Fruit fly (Drosophila melanogaster) whole organism, embryonic: ENCODE measurements around the gene CG31650.

Source experiments
- CG10147 ChIP-seq: fragments of 200-800 bp; sonication (Bioruptor generic); optimal IDR thresholded peaks from 2 replicates; lab custom pipeline; 2019; ENCODE audit warnings: missing biosample characterization, mild to moderate bottlenecking, missing genetic modification characterization, moderate library complexity
- CG11560 ChIP-seq: fragments of 200-800 bp; sonication (Bioruptor generic); IDR thresholded peaks from 3 replicates; pipeline ENCODE4 v1.3.6; 2022; ENCODE audit warnings: missing biosample characterization, missing genetic modification characterization
- CG11695 ChIP-seq: fragments of 200-800 bp; sonication (Bioruptor generic); IDR thresholded peaks from 3 replicates; pipeline ENCODE4 v1.3.6; 2022; ENCODE audit warnings: missing biosample characterization, missing genetic modification characterization
- CG12219 ChIP-seq: fragments of 200-800 bp; sonication (Bioruptor generic); optimal IDR thresholded peaks from 3 replicates; lab custom pipeline; 2018; ENCODE audit warnings: missing biosample characterization, mild to moderate bottlenecking, missing genetic modification characterization
- CG13424 ChIP-seq: fragments of 200-800 bp; sonication (Bioruptor generic); optimal IDR thresholded peaks from 2 replicates; lab custom pipeline; 2019; ENCODE audit warnings: missing biosample characterization, mild to moderate bottlenecking, missing genetic modification characterization, moderate library complexity
- CG13894 ChIP-seq: fragments of 200-800 bp; sonication (Bioruptor generic); optimal IDR thresholded peaks from 3 replicates; lab custom pipeline; 2018; ENCODE audit warnings: missing biosample characterization, mild to moderate bottlenecking, missing genetic modification characterization, moderate library complexity
- CG14710 ChIP-seq: fragments of 200-800 bp; sonication (Bioruptor generic); optimal IDR thresholded peaks from 3 replicates; lab custom pipeline; 2019; ENCODE audit warnings: missing biosample characterization, mild to moderate bottlenecking, missing genetic modification characterization, moderate library complexity
- CG2678 ChIP-seq: fragments of 200-800 bp; sonication (Bioruptor generic); optimal IDR thresholded peaks from 3 replicates; lab custom pipeline; 2019; ENCODE audit warnings: missing biosample characterization, mild to moderate bottlenecking, missing genetic modification characterization, moderate library complexity
- CG30431 ChIP-seq: fragments of 200-800 bp; sonication (Bioruptor generic); optimal IDR thresholded peaks from 2 replicates; lab custom pipeline; 2017; ENCODE audit warnings: missing biosample characterization, missing genetic modification characterization
- CG4328 ChIP-seq: fragments of 200-800 bp; sonication (Bioruptor generic); optimal IDR thresholded peaks from 3 replicates; lab custom pipeline; 2017; ENCODE audit warnings: missing biosample characterization, missing genetic modification reagents, missing genetic modification characterization
- CG43689 ChIP-seq: fragments of 200-800 bp; sonication (Bioruptor generic); IDR thresholded peaks from 2 replicates; pipeline ENCODE4 v1.3.6; 2022; ENCODE audit warnings: missing biosample characterization, missing genetic modification characterization
- CG4424 ChIP-seq: fragments of 200-800 bp; sonication (Bioruptor generic); optimal IDR thresholded peaks from 3 replicates; lab custom pipeline; 2016; ENCODE audit warnings: missing biosample characterization, missing genetic modification characterization
- CG8281 ChIP-seq: fragments of 200-800 bp; sonication (Bioruptor generic); optimal IDR thresholded peaks from 2 replicates; lab custom pipeline; 2018; ENCODE audit warnings: missing biosample characterization, mild to moderate bottlenecking, missing genetic modification characterization, moderate library complexity
- CG9876 ChIP-seq: fragments of 200-800 bp; sonication (Bioruptor generic); optimal IDR thresholded peaks from 2 replicates; lab custom pipeline; 2016; ENCODE audit warnings: missing biosample characterization, missing genetic modification characterization
- CoRest ChIP-seq: fragments of 200-800 bp; sonication (Bioruptor generic); optimal IDR thresholded peaks from 3 replicates; lab custom pipeline; 2018; ENCODE audit warnings: missing biosample characterization, mild to moderate bottlenecking, missing genetic modification characterization, moderate library complexity
- D ChIP-seq, 2 experiments: fragments of 200-800 bp in 1 of 2; fragments of >200 bp in 1 of 2; sonication (Bioruptor generic) in 1 of 2; optimal IDR thresholded peaks; 2 replicates in 1 of 2; 3 replicates in 1 of 2; lab custom pipeline; 2017; ENCODE audit warnings: mild to moderate bottlenecking in 1 of 2, missing biosample characterization in 1 of 2, missing genetic modification characterization in 1 of 2, missing genetic modification reagents in 1 of 2
- Dll ChIP-seq: fragments of 200-800 bp; sonication (Bioruptor generic); IDR thresholded peaks from 4 replicates; pipeline ENCODE4 v1.3.6; 2022; ENCODE audit warnings: missing biosample characterization, missing genetic modification characterization; ENCODE audit not compliant: partially characterized antibody
- Doc3 ChIP-seq: fragments of 200-800 bp; sonication (Bioruptor generic); IDR thresholded peaks from 3 replicates; pipeline ENCODE4 v1.3.6; 2022; ENCODE audit warnings: missing biosample characterization, missing genetic modification characterization; ENCODE audit not compliant: partially characterized antibody
- Fer1 ChIP-seq: fragments of 200-800 bp; sonication (Bioruptor generic); optimal IDR thresholded peaks from 2 replicates; lab custom pipeline; 2017; ENCODE audit warnings: missing biosample characterization, mild to moderate bottlenecking, missing genetic modification characterization
- Ptx1 ChIP-seq: fragments of 200-800 bp; sonication (Bioruptor generic); IDR thresholded peaks from 2 replicates; pipeline ENCODE4 v1.3.6; 2022; ENCODE audit warnings: missing biosample characterization, missing genetic modification characterization
- Sry-δ ChIP-seq: fragments of 200-800 bp; sonication (Bioruptor generic); optimal IDR thresholded peaks from 2 replicates; lab custom pipeline; 2016; ENCODE audit warnings: missing biosample characterization, missing genetic modification characterization
- Xrp1 ChIP-seq: fragments of 200-800 bp; sonication (Bioruptor generic); IDR thresholded peaks from 2 replicates; pipeline ENCODE4 v1.3.6; 2022; ENCODE audit warnings: missing biosample characterization, missing genetic modification characterization
- ap ChIP-seq: fragments of 200-800 bp; sonication (Bioruptor generic); IDR thresholded peaks from 2 replicates; pipeline ENCODE4 v1.3.6; 2022; ENCODE audit warnings: missing biosample characterization, missing genetic modification characterization
- cato ChIP-seq: fragments of 200-800 bp; sonication (Bioruptor generic); optimal IDR thresholded peaks from 2 replicates; lab custom pipeline; 2016; ENCODE audit warnings: missing biosample characterization, missing genetic modification characterization, borderline replicate concordance
- chn ChIP-seq: fragments of 200-800 bp; sonication (Bioruptor generic); optimal IDR thresholded peaks from 2 replicates; lab custom pipeline; 2016; ENCODE audit warnings: missing biosample characterization, missing genetic modification characterization
- corto ChIP-seq: fragments of 200-800 bp; sonication (Bioruptor generic); optimal IDR thresholded peaks from 2 replicates; lab custom pipeline; 2016; ENCODE audit warnings: missing biosample characterization, mild to moderate bottlenecking, missing genetic modification characterization, moderate library complexity
- dan ChIP-seq: fragments of 200-800 bp; sonication (Bioruptor generic); IDR thresholded peaks from 2 replicates; pipeline ENCODE4 v1.3.6; 2022; ENCODE audit warnings: missing biosample characterization, missing genetic modification characterization
- dmrt99B ChIP-seq: fragments of 200-800 bp; sonication (Bioruptor generic); optimal IDR thresholded peaks from 2 replicates; lab custom pipeline; 2018; ENCODE audit warnings: missing biosample characterization, mild to moderate bottlenecking, missing genetic modification characterization, moderate library complexity
- ems ChIP-seq: fragments of 200-800 bp; sonication (Bioruptor generic); optimal IDR thresholded peaks from 3 replicates; lab custom pipeline; 2016; ENCODE audit warnings: missing biosample characterization, missing genetic modification characterization
- esg ChIP-seq: fragments of 200-800 bp; sonication (Bioruptor generic); conservative IDR thresholded peaks from 2 replicates; pipeline ENCODE4 v1.3.6; 2022; ENCODE audit warnings: missing biosample characterization, missing genetic modification characterization
- eve ChIP-seq, 2 experiments: fragments of >200 bp; optimal IDR thresholded peaks; 2 replicates each; lab custom pipeline; 2017; ENCODE audit warnings: missing biosample characterization in 2 of 2, missing genetic modification characterization in 2 of 2
- gcm2 ChIP-seq: fragments of 200-800 bp; sonication (Bioruptor generic); optimal IDR thresholded peaks from 2 replicates; lab custom pipeline; 2016; ENCODE audit warnings: missing biosample characterization, missing genetic modification characterization
- grn ChIP-seq: fragments of 200-800 bp; sonication (Bioruptor generic); optimal IDR thresholded peaks from 3 replicates; lab custom pipeline; 2017; ENCODE audit warnings: missing biosample characterization, missing genetic modification characterization
- h ChIP-seq: fragments of >200 bp; optimal IDR thresholded peaks from 2 replicates; lab custom pipeline; 2017
- lab ChIP-seq: fragments of 200-800 bp; sonication (Bioruptor generic); optimal IDR thresholded peaks from 3 replicates; lab custom pipeline; 2017; ENCODE audit warnings: missing biosample characterization, missing genetic modification characterization, mild to moderate bottlenecking, moderate library complexity, missing genetic modification reagents
- nau ChIP-seq: fragments of 200-800 bp; sonication (Bioruptor generic); optimal IDR thresholded peaks from 3 replicates; lab custom pipeline; 2017; ENCODE audit warnings: missing biosample characterization, mild to moderate bottlenecking, missing genetic modification characterization, missing genetic modification reagents
- org-1 ChIP-seq: fragments of 200-800 bp; sonication (Bioruptor generic); optimal IDR thresholded peaks from 2 replicates; lab custom pipeline; 2017; ENCODE audit warnings: missing biosample characterization, missing genetic modification characterization
- p53 ChIP-seq: fragments of 200-800 bp; sonication (Bioruptor generic); optimal IDR thresholded peaks from 2 replicates; lab custom pipeline; 2016; ENCODE audit warnings: missing biosample characterization, missing genetic modification characterization
- phol ChIP-seq: fragments of 200-800 bp; sonication (Bioruptor generic); optimal IDR thresholded peaks from 3 replicates; lab custom pipeline; 2018; ENCODE audit warnings: missing biosample characterization, mild to moderate bottlenecking, missing genetic modification characterization, moderate library complexity
- psq ChIP-seq: fragments of 200-800 bp; sonication (Bioruptor generic); optimal IDR thresholded peaks from 2 replicates; lab custom pipeline; 2017; ENCODE audit warnings: missing biosample characterization, missing genetic modification characterization
- rib ChIP-seq: fragments of 200-800 bp; sonication (Bioruptor generic); IDR thresholded peaks from 2 replicates; pipeline ENCODE4 v1.3.6; 2022; ENCODE audit warnings: missing biosample characterization, missing genetic modification characterization
- tap ChIP-seq: fragments of 200-800 bp; optimal IDR thresholded peaks from 3 replicates; lab custom pipeline; 2019; ENCODE audit warnings: missing biosample characterization, mild to moderate bottlenecking, missing genetic modification characterization, moderate library complexity
- ttk ChIP-seq: fragments of 200-800 bp; sonication (Bioruptor generic); IDR thresholded peaks from 2 replicates; pipeline ENCODE4 v2.1.2; 2022; ENCODE audit warnings: missing biosample characterization, missing genetic modification characterization
- tup ChIP-seq: fragments of 200-800 bp; sonication (Bioruptor generic); optimal IDR thresholded peaks from 2 replicates; lab custom pipeline; 2016; ENCODE audit warnings: missing biosample characterization, mild to moderate bottlenecking, missing genetic modification characterization, moderate library complexity
- vfl ChIP-seq: fragments of 200-800 bp; sonication (Bioruptor generic); optimal IDR thresholded peaks from 2 replicates; lab custom pipeline; 2016; ENCODE audit warnings: missing biosample characterization, missing genetic modification characterization
- vnd ChIP-seq: fragments of 200-800 bp; sonication (Bioruptor generic); IDR thresholded peaks from 3 replicates; pipeline ENCODE4 v1.3.6; 2022; ENCODE audit warnings: missing biosample characterization, missing genetic modification characterization; ENCODE audit not compliant: partially characterized antibody
- z ChIP-seq: fragments of 200-800 bp; sonication (Bioruptor generic); IDR thresholded peaks from 3 replicates; pipeline ENCODE4 v1.3.6; 2022; ENCODE audit warnings: missing biosample characterization, missing genetic modification characterization
- zen ChIP-seq: fragments of 200-800 bp; sonication (Bioruptor generic); optimal IDR thresholded peaks from 3 replicates; lab custom pipeline; 2018; ENCODE audit warnings: missing biosample characterization, mild to moderate bottlenecking, missing genetic modification characterization, moderate library complexity
- zf30C ChIP-seq: fragments of 200-800 bp; sonication (Bioruptor generic); optimal IDR thresholded peaks from 3 replicates; lab custom pipeline; 2018; ENCODE audit warnings: missing biosample characterization, mild to moderate bottlenecking, missing genetic modification characterization

Gene CG31650

DNA sequence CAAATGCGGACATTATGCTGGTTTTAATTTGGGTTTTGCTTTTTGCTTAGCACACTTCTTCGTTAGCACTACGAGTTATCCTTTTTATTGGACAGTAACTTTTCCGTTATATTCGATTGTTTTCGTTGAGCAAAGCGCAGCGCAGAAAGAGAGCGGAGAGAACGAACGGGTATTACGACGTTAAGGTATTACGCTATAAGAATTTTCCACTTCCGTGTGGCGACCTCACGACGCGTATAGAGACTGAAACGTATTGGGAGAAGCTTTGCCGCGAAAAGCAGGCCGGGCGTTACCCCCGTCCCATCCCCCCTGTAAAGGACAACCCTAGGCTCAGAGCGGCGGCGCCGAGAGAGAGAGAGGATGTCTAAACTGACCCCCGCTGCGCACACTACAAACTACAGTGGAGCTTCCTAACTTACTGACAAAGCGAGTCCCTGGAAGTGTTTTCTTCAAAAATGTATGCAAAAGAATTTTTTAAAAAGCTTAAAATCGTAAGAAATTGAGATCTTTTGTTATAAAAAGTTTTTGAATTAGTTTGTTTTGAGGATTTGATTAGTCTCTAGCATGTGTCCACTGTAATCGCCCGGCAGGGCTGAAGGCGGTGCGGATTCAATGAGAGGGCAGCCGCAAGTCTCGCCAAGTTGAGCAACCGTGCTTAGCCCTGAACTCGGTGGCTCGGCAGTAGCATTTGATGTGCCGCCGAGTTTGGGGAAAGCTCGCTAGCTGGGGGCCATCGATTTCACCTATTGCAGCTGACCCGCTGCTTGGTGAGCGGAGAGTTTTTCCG, 39.6 kb downstream of the CG31650 start (continued):
- peak; percentile 90 for TF ChIP-seq phol (tag; lab: Kevin White, UChicago)
- peak; percentile 92 for TF ChIP-seq org-1 (GFP tag; lab: Kevin White, UChicago)
- TF ChIP-seq chn (GFP tag; lab: Kevin White, UChicago), result peak; percentile 93
- peak; percentile 91 for TF ChIP-seq CG12219 (GFP tag; lab: Kevin White, UChicago)
- TF ChIP-seq dan, result peak; percentile 78
- no peak for TF ChIP-seq Dll (GFP tag; lab: Robert Waterston, UW)
- TF ChIP-seq Xrp1 (GFP tag; lab: Robert Waterston, UW), result peak; percentile 97
- peak; percentile 97 for TF ChIP-seq Ptx1
- peak; percentile 95 for TF ChIP-seq CG13424 (tag; lab: Kevin White, UChicago)
- TF ChIP-seq z (GFP tag; lab: Robert Waterston, UW), result peak; percentile 56; the same call in 1 of the 3 replicates
- TF ChIP-seq cato (GFP tag; lab: Kevin White, UChicago), result peak; percentile 77
- peak; percentile 94 for TF ChIP-seq CG4424 (GFP tag; lab: Kevin White, UChicago)
- TF ChIP-seq ap, result peak; percentile 94
- peak; percentile 84 for TF ChIP-seq CG8281
- peak; percentile 99 for TF ChIP-seq lab (GFP tag; lab: Kevin White, UChicago)
- peak; percentile 74 for TF ChIP-seq psq (GFP tag; lab: Kevin White, UChicago)
- TF ChIP-seq vnd (GFP tag; lab: Robert Waterston, UW), result no peak
- TF ChIP-seq ttk, result peak; percentile 93
- no peak for TF ChIP-seq h (lab: Kevin White, UChicago)
- peak; percentile 96 for TF ChIP-seq dmrt99B (tag; lab: Kevin White, UChicago)
- peak; percentile 94 for TF ChIP-seq ems
- peak; percentile 85 for TF ChIP-seq CG11560
- TF ChIP-seq Fer1 (GFP tag; lab: Kevin White, UChicago), result peak; percentile 98
- TF ChIP-seq corto (GFP tag; lab: Kevin White, UChicago), result peak; percentile 43
- peak; percentile 96 for TF ChIP-seq CG11695
- peak; percentile 87 for TF ChIP-seq CG30431 (GFP tag; lab: Kevin White, UChicago)
- TF ChIP-seq rib (GFP tag; lab: Robert Waterston, UW), result peak; percentile 95
- peak; percentile 93 for TF ChIP-seq gcm2 (GFP tag; lab: Kevin White, UChicago)
- peak; percentile 96 for TF ChIP-seq CG10147 (GFP tag; lab: Kevin White, UChicago)
- peak; percentile 98 for TF ChIP-seq CG13894 (tag; lab: Kevin White, UChicago)
- no peak for TF ChIP-seq Doc3
- TF ChIP-seq zen (tag; lab: Kevin White, UChicago), result peak; percentile 88
- TF ChIP-seq vfl (GFP tag; lab: Kevin White, UChicago), result peak; percentile 94
- peak; percentile 90 for TF ChIP-seq tup (GFP tag; lab: Kevin White, UChicago)
- peak; percentile 92 for TF ChIP-seq CG9876
- peak; percentile 84 for TF ChIP-seq CG14710 (tag; lab: Kevin White, UChicago)
- TF ChIP-seq zf30C (GFP tag; lab: Kevin White, UChicago), result no peak
- TF ChIP-seq D (optimal IDR thresholded peaks at IDR 0.05; lab: Kevin White, UChicago), result no peak
- TF ChIP-seq D (GFP tag; optimal IDR thresholded peaks at IDR 0.05; lab: Kevin White, UChicago), result peak; percentile 87
- peak; percentile 97 for TF ChIP-seq CG2678 (tag; lab: Kevin White, UChicago)
- peak; percentile 92 for TF ChIP-seq tap
- peak; percentile 89 for TF ChIP-seq p53 (GFP tag; lab: Kevin White, UChicago)
- peak; percentile 87 for TF ChIP-seq CG4328
- peak; percentile 96 for TF ChIP-seq esg (GFP tag; lab: Robert Waterston, UW)
- peak; percentile 94 for TF ChIP-seq CoRest
- peak; percentile 88 for TF ChIP-seq CG43689 (GFP tag; lab: Robert Waterston, UW)
- peak; percentile 89 for TF ChIP-seq nau
- no peak for TF ChIP-seq eve (GFP tag; optimal IDR thresholded peaks at IDR 0.05; lab: Kevin White, UChicago)
- TF ChIP-seq grn (GFP tag; lab: Kevin White, UChicago), result peak; percentile 60
- TF ChIP-seq Sry-δ (GFP tag; lab: Kevin White, UChicago), result peak; percentile 69
